Fruit fly (Drosophila melanogaster) whole organism, embryonic: ENCODE data around the gene mRpL27.

ENCODE experiments used
- Atf6 ChIP-seq: fragments of 200-800 bp; sonication (Bioruptor generic); IDR thresholded peaks from 2 replicates; pipeline ENCODE4 v1.3.6; 2022; ENCODE audit warnings: missing biosample characterization, missing genetic modification characterization
- CG11696 ChIP-seq: fragments of 200-800 bp; sonication (Bioruptor generic); IDR thresholded peaks from 2 replicates; pipeline ENCODE4 v1.3.6; 2022; ENCODE audit warnings: missing biosample characterization, missing genetic modification characterization
- CG12744 ChIP-seq: fragments of 200-800 bp; sonication (Bioruptor generic); optimal IDR thresholded peaks from 2 replicates; lab custom pipeline; 2016; ENCODE audit warnings: missing biosample characterization, missing genetic modification characterization
- CG14014 ChIP-seq: fragments of 200-800 bp; sonication (Bioruptor generic); IDR thresholded peaks from 2 replicates; pipeline ENCODE4 v1.3.6; 2022; ENCODE audit warnings: missing biosample characterization, missing genetic modification characterization
- CG14050 ChIP-seq: fragments of 200-800 bp; sonication (Bioruptor generic); IDR thresholded peaks from 3 replicates; pipeline ENCODE4 v1.3.6; 2022; ENCODE audit warnings: missing biosample characterization, missing genetic modification characterization
- CG14860 ChIP-seq: fragments of 200-800 bp; sonication (Bioruptor generic); IDR thresholded peaks from 3 replicates; pipeline ENCODE4 v1.3.6; 2022; ENCODE audit warnings: missing biosample characterization, missing genetic modification characterization; ENCODE audit not compliant: partially characterized antibody
- CG17359 ChIP-seq: fragments of 200-800 bp; sonication (Bioruptor generic); optimal IDR thresholded peaks from 3 replicates; lab custom pipeline; 2018; ENCODE audit warnings: missing biosample characterization, mild to moderate bottlenecking, missing genetic modification characterization, moderate library complexity
- CG17802 ChIP-seq: fragments of 200-800 bp; sonication (Bioruptor generic); optimal IDR thresholded peaks from 2 replicates; lab custom pipeline; 2018; ENCODE audit warnings: missing biosample characterization, mild to moderate bottlenecking, missing genetic modification characterization, moderate library complexity
- CG17912 ChIP-seq: fragments of 200-800 bp; sonication (Bioruptor generic); optimal IDR thresholded peaks from 2 replicates; lab custom pipeline; 2018; ENCODE audit warnings: missing biosample characterization, mild to moderate bottlenecking, missing genetic modification characterization
- CG1792 ChIP-seq: fragments of 200-800 bp; sonication (Bioruptor generic); optimal IDR thresholded peaks from 2 replicates; lab custom pipeline; 2016; ENCODE audit warnings: missing biosample characterization, missing genetic modification characterization
- CG2116 ChIP-seq: fragments of 200-800 bp; sonication (Bioruptor generic); optimal IDR thresholded peaks from 3 replicates; lab custom pipeline; 2018; ENCODE audit warnings: missing biosample characterization, mild to moderate bottlenecking, missing genetic modification characterization
- CG2202 ChIP-seq: fragments of 200-800 bp; sonication (Bioruptor generic); optimal IDR thresholded peaks from 2 replicates; lab custom pipeline; 2018; ENCODE audit warnings: missing biosample characterization, mild to moderate bottlenecking, missing genetic modification characterization
- CG30431 ChIP-seq: fragments of 200-800 bp; sonication (Bioruptor generic); optimal IDR thresholded peaks from 2 replicates; lab custom pipeline; 2017; ENCODE audit warnings: missing biosample characterization, missing genetic modification characterization
- CG4360 ChIP-seq: fragments of 200-800 bp; sonication (Bioruptor generic); IDR thresholded peaks from 2 replicates; pipeline ENCODE4 v1.3.6; 2022; ENCODE audit warnings: missing biosample characterization, missing genetic modification characterization
- CG4854 ChIP-seq: fragments of 200-800 bp; sonication (Bioruptor generic); optimal IDR thresholded peaks from 2 replicates; lab custom pipeline; 2016; ENCODE audit warnings: missing biosample characterization, missing genetic modification characterization, inconsistent platforms
- CG7963 ChIP-seq: fragments of 200-800 bp; sonication (Bioruptor generic); IDR thresholded peaks from 3 replicates; pipeline ENCODE4 v1.3.6; 2022; ENCODE audit warnings: missing biosample characterization, missing genetic modification characterization; ENCODE audit not compliant: partially characterized antibody
- CG8478 ChIP-seq: fragments of >200 bp; optimal IDR thresholded peaks from 2 replicates; lab custom pipeline; 2018
- CG8944 ChIP-seq: fragments of 200-800 bp; sonication (Bioruptor generic); optimal IDR thresholded peaks from 3 replicates; lab custom pipeline; 2016; ENCODE audit warnings: missing biosample characterization, missing genetic modification characterization
- CoRest ChIP-seq: fragments of 200-800 bp; sonication (Bioruptor generic); optimal IDR thresholded peaks from 3 replicates; lab custom pipeline; 2018; ENCODE audit warnings: missing biosample characterization, mild to moderate bottlenecking, missing genetic modification characterization, moderate library complexity
- Dll ChIP-seq: fragments of 200-800 bp; sonication (Bioruptor generic); IDR thresholded peaks from 4 replicates; pipeline ENCODE4 v1.3.6; 2022; ENCODE audit warnings: missing biosample characterization, missing genetic modification characterization; ENCODE audit not compliant: partially characterized antibody
- Dp ChIP-seq: fragments of 200-800 bp; sonication (Bioruptor generic); optimal IDR thresholded peaks from 2 replicates; lab custom pipeline; 2018; ENCODE audit warnings: missing biosample characterization, mild to moderate bottlenecking, missing genetic modification characterization, moderate library complexity
- Ets65A ChIP-seq: fragments of 200-800 bp; sonication (Bioruptor generic); peaks from one replicate; lab custom pipeline; 2016; ENCODE audit warnings: missing biosample characterization, missing genetic modification characterization
- Gsc ChIP-seq: fragments of 200-800 bp; sonication (Bioruptor generic); IDR thresholded peaks from 2 replicates; pipeline ENCODE4 v1.3.6; 2022; ENCODE audit warnings: missing biosample characterization, missing genetic modification characterization
- Hey ChIP-seq: fragments of 200-800 bp; sonication (Bioruptor generic); optimal IDR thresholded peaks from 3 replicates; lab custom pipeline; 2018; ENCODE audit warnings: missing biosample characterization, mild to moderate bottlenecking, missing genetic modification characterization
- Hmr ChIP-seq: fragments of 200-800 bp; sonication (Bioruptor generic); optimal IDR thresholded peaks from 3 replicates; lab custom pipeline; 2017; ENCODE audit warnings: mild to moderate bottlenecking, missing biosample characterization, missing genetic modification reagents, missing genetic modification characterization
- Hr3 ChIP-seq: fragments of 200-800 bp; sonication (Bioruptor generic); optimal IDR thresholded peaks from 3 replicates; lab custom pipeline; 2016; ENCODE audit warnings: missing biosample characterization, missing genetic modification characterization
- Nf-YA ChIP-seq: fragments of 200-800 bp; sonication (Bioruptor generic); IDR thresholded peaks from 2 replicates; pipeline ENCODE4 v1.3.6; 2022; ENCODE audit warnings: missing biosample characterization, missing genetic modification characterization
- Optix ChIP-seq: fragments of 200-800 bp; sonication (Bioruptor generic); IDR thresholded peaks from 3 replicates; pipeline ENCODE4 v1.3.6; 2022; ENCODE audit warnings: missing biosample characterization, missing genetic modification characterization
- Rfx ChIP-seq: fragments of 200-800 bp; sonication (Bioruptor generic); IDR thresholded peaks from 2 replicates; pipeline ENCODE4 v1.3.6; 2022; ENCODE audit warnings: missing biosample characterization, missing genetic modification characterization
- Sox102F ChIP-seq: fragments of 200-800 bp; sonication (Bioruptor generic); optimal IDR thresholded peaks from 2 replicates; lab custom pipeline; 2018; ENCODE audit warnings: missing biosample characterization, mild to moderate bottlenecking, missing genetic modification characterization, moderate library complexity
- Usf ChIP-seq: fragments of 200-800 bp; sonication (Bioruptor generic); optimal IDR thresholded peaks from 2 replicates; lab custom pipeline; 2017; ENCODE audit warnings: missing genotype, missing biosample characterization, missing genetic modification characterization
- Xbp1 ChIP-seq: fragments of 200-800 bp; sonication (Bioruptor generic); optimal IDR thresholded peaks from 3 replicates; lab custom pipeline; 2016; ENCODE audit warnings: missing biosample characterization, mild to moderate bottlenecking, missing genetic modification characterization
- ab ChIP-seq: fragments of 200-800 bp; sonication (Bioruptor generic); optimal IDR thresholded peaks from 2 replicates; lab custom pipeline; 2016; ENCODE audit warnings: missing biosample characterization, missing genetic modification characterization
- az2 ChIP-seq: fragments of 200-800 bp; sonication (Bioruptor generic); optimal IDR thresholded peaks from 3 replicates; lab custom pipeline; 2016; ENCODE audit warnings: missing biosample characterization, missing genetic modification characterization
- bcd ChIP-seq: fragments of 200-800 bp; sonication (Bioruptor generic); optimal IDR thresholded peaks from 2 replicates; lab custom pipeline; 2017; ENCODE audit warnings: missing biosample characterization, mild to moderate bottlenecking, missing genetic modification characterization
- bsh ChIP-seq, 2 experiments: fragments of 200-800 bp; sonication (Bioruptor generic); optimal IDR thresholded peaks; 2 replicates each; lab custom pipeline; 2017 to 2018; ENCODE audit warnings: mild to moderate bottlenecking in 2 of 2, missing biosample characterization in 2 of 2, missing genetic modification characterization in 2 of 2, moderate library complexity in 1 of 2
- crc ChIP-seq: fragments of 200-800 bp; sonication (Bioruptor generic); optimal IDR thresholded peaks from 2 replicates; lab custom pipeline; 2016; ENCODE audit warnings: missing biosample characterization, missing genetic modification characterization
- dan ChIP-seq: fragments of 200-800 bp; sonication (Bioruptor generic); IDR thresholded peaks from 2 replicates; pipeline ENCODE4 v1.3.6; 2022; ENCODE audit warnings: missing biosample characterization, missing genetic modification characterization
- dimm ChIP-seq: fragments of 200-800 bp; sonication (Bioruptor generic); IDR thresholded peaks from 2 replicates; pipeline ENCODE4 v1.3.6; 2022; ENCODE audit warnings: missing biosample characterization, missing genetic modification characterization
- dpn ChIP-seq, 2 experiments: fragments of 200-800 bp; sonication (Bioruptor generic); optimal IDR thresholded peaks; 3 replicates each; lab custom pipeline; 2016; ENCODE audit warnings: missing biosample characterization in 2 of 2, missing genetic modification characterization in 2 of 2
- exex ChIP-seq: fragments of 200-800 bp; sonication (Bioruptor generic); optimal IDR thresholded peaks from 4 replicates; lab custom pipeline; 2018; ENCODE audit warnings: missing biosample characterization, mild to moderate bottlenecking, missing genetic modification characterization, moderate library complexity
- grau ChIP-seq: fragments of 200-800 bp; optimal IDR thresholded peaks from 3 replicates; lab custom pipeline; 2019; ENCODE audit warnings: missing biosample characterization, mild to moderate bottlenecking, missing genetic modification characterization, moderate library complexity
- jumu ChIP-seq: fragments of 200-800 bp; sonication (Bioruptor generic); optimal IDR thresholded peaks from 3 replicates; lab custom pipeline; 2016; ENCODE audit warnings: missing biosample characterization, missing genetic modification characterization
- kni ChIP-seq: fragments of 200-800 bp; sonication (Bioruptor generic); optimal IDR thresholded peaks from 3 replicates; lab custom pipeline; 2017; ENCODE audit warnings: mild to moderate bottlenecking, missing biosample characterization, missing genetic modification reagents, missing genetic modification characterization
- row ChIP-seq: fragments of 200-800 bp; sonication (Bioruptor generic); IDR thresholded peaks from 3 replicates; pipeline ENCODE4 v1.3.6; 2022; ENCODE audit warnings: missing biosample characterization, missing genetic modification characterization
- scrt ChIP-seq: fragments of 200-800 bp; sonication (Bioruptor generic); optimal IDR thresholded peaks from 2 replicates; lab custom pipeline; 2018; ENCODE audit warnings: missing biosample characterization, mild to moderate bottlenecking, missing genetic modification characterization, moderate library complexity
- sob ChIP-seq: fragments of 200-800 bp; sonication (Bioruptor generic); IDR thresholded peaks from 2 replicates; pipeline ENCODE4 v1.3.6; 2022; ENCODE audit warnings: missing biosample characterization, missing genetic modification characterization
- vfl ChIP-seq: fragments of 200-800 bp; sonication (Bioruptor generic); optimal IDR thresholded peaks from 2 replicates; lab custom pipeline; 2016; ENCODE audit warnings: missing biosample characterization, missing genetic modification characterization
- zf30C ChIP-seq: fragments of 200-800 bp; sonication (Bioruptor generic); optimal IDR thresholded peaks from 3 replicates; lab custom pipeline; 2018; ENCODE audit warnings: missing biosample characterization, mild to moderate bottlenecking, missing genetic modification characterization
- zfh2 ChIP-seq: fragments of 200-800 bp; sonication (Bioruptor generic); optimal IDR thresholded peaks from 2 replicates; lab custom pipeline; 2016; ENCODE audit warnings: missing biosample characterization, missing genetic modification characterization

mRpL27 gene

dm6 chr2L:4437487-4437886 lies 22.0 kb downstream of the mRpL27 start, which contains the start of gene CG43056:
Gene CG43056, plus strand, starts transcription at chr2L:4437787.
- no peak for TF ChIP-seq bcd (GFP tag; lab: Kevin White, UChicago)
- TF ChIP-seq CG1792 (GFP tag; lab: Kevin White, UChicago): no peak
- TF ChIP-seq CG14860 (GFP tag; lab: Robert Waterston, UW): no peak
- TF ChIP-seq Sox102F: no peak
- TF ChIP-seq scrt (GFP tag; lab: Kevin White, UChicago): peak; percentile 13
- TF ChIP-seq, all 482 proteins: peak for 1

dm6 chr2L:4433608-4434007 lies 25.8 kb downstream of the mRpL27 start, which contains the start of the genes CG34177 and CG34178:
Gene CG34177, plus strand, starts transcription at chr2L:4433908.
Gene CG34178, plus strand, starts transcription at chr2L:4433908.
- TF ChIP-seq zfh2 (GFP tag; lab: Kevin White, UChicago): no peak
- TF ChIP-seq CG17359: no peak
- TF ChIP-seq CG8478 (lab: Kevin White, UChicago): no peak
- TF ChIP-seq Gsc (GFP tag; lab: Robert Waterston, UW): no peak
- no peak for TF ChIP-seq CG30431
- no peak for TF ChIP-seq sob (GFP tag; lab: Robert Waterston, UW)
- no peak for TF ChIP-seq Nf-YA
- TF ChIP-seq CG4360: no peak
- TF ChIP-seq dan: no peak
- no peak for TF ChIP-seq Rfx
- no peak for TF ChIP-seq CG8944 (GFP tag; lab: Kevin White, UChicago)
- TF ChIP-seq CG14050 (GFP tag; lab: Robert Waterston, UW): no peak
- no peak for TF ChIP-seq az2 (GFP tag; lab: Kevin White, UChicago)
- no peak for TF ChIP-seq CG14014 (GFP tag; lab: Robert Waterston, UW)
- no peak for TF ChIP-seq Optix (GFP tag; lab: Robert Waterston, UW)
- no peak for TF ChIP-seq Xbp1
- no peak for TF ChIP-seq crc (GFP tag; lab: Kevin White, UChicago)
- TF ChIP-seq dpn (GFP tag; optimal IDR thresholded peaks at IDR 0.05; lab: Kevin White, UChicago): no peak
- TF ChIP-seq CG14860 (GFP tag; lab: Robert Waterston, UW): no peak
- TF ChIP-seq Hey (tag; lab: Kevin White, UChicago): no peak

- TF ChIP-seq Dp (GFP tag; lab: Kevin White, UChicago): no peak
- peak; percentile 31 for TF ChIP-seq Hmr (GFP tag; lab: Kevin White, UChicago)
- no peak for TF ChIP-seq vfl (GFP tag; lab: Kevin White, UChicago)
- no peak for TF ChIP-seq CG17912
- no peak for TF ChIP-seq CG14860 (GFP tag; lab: Robert Waterston, UW)
- TF ChIP-seq dpn (GFP tag; optimal IDR thresholded peaks at IDR 0.05; lab: Kevin White, UChicago): no peak
- no peak for TF ChIP-seq CG12744 (GFP tag; lab: Kevin White, UChicago)
- TF ChIP-seq ab (GFP tag; lab: Kevin White, UChicago): no peak
- no peak for TF ChIP-seq exex
- TF ChIP-seq CG2116 (GFP tag; lab: Kevin White, UChicago): no peak
- peak; percentile 23; the same call in 1 of the 2 replicates for TF ChIP-seq dimm
- no peak for TF ChIP-seq zf30C
- no peak for TF ChIP-seq jumu (GFP tag; lab: Kevin White, UChicago)
- TF ChIP-seq CoRest: no peak
- no peak for TF ChIP-seq grau (tag; lab: Kevin White, UChicago)
- no peak for TF ChIP-seq Hr3
- no peak for TF ChIP-seq CG11696
- TF ChIP-seq row (GFP tag; lab: Robert Waterston, UW): peak; percentile 50; the same call in 2 of the 3 replicates
- no peak for TF ChIP-seq Usf
- TF ChIP-seq bsh (GFP tag; optimal IDR thresholded peaks at IDR 0.05; lab: Kevin White, UChicago): no peak
- no peak for TF ChIP-seq Dll (GFP tag; lab: Robert Waterston, UW)
- TF ChIP-seq CG2202 (tag; lab: Kevin White, UChicago): no peak
- no peak for TF ChIP-seq CG17802 (tag; lab: Kevin White, UChicago)
- no peak for TF ChIP-seq CG7963
- no peak for TF ChIP-seq Atf6 (GFP tag; lab: Robert Waterston, UW)
- TF ChIP-seq kni (GFP tag; lab: Kevin White, UChicago): no peak
- no peak for TF ChIP-seq CG4854
- TF ChIP-seq Ets65A (GFP tag; lab: Kevin White, UChicago): peak; percentile 63
Measured at dm6 chr2L:4422154-4422553, 37.3 kb downstream of the mRpL27 start.
